Fruit fly (Drosophila melanogaster) whole organism, embryonic: ENCODE results near the gene CIA30.

Source experiments
- CG16863 ChIP-seq: fragments of 200-800 bp; sonication (Bioruptor generic); optimal IDR thresholded peaks from 3 replicates; lab custom pipeline; 2016; ENCODE audit warnings: missing biosample characterization, missing genetic modification characterization
- CG3726 ChIP-seq: fragments of 200-800 bp; sonication (Bioruptor generic); IDR thresholded peaks from 3 replicates; pipeline ENCODE4, ENCODE4 v1.3.6; 2022; ENCODE audit warnings: missing biosample characterization, missing genetic modification characterization
- aop ChIP-seq: fragments of 200-800 bp; sonication (Bioruptor generic); IDR thresholded peaks from 2 replicates; pipeline ENCODE4 v1.3.6; 2022; ENCODE audit warnings: missing biosample characterization, missing genetic modification characterization
- dpn ChIP-seq, 2 experiments: fragments of 200-800 bp; sonication (Bioruptor generic); optimal IDR thresholded peaks; 3 replicates each; lab custom pipeline; 2016; ENCODE audit warnings: missing biosample characterization in 2 of 2, missing genetic modification characterization in 2 of 2
- grau ChIP-seq: fragments of 200-800 bp; optimal IDR thresholded peaks from 3 replicates; lab custom pipeline; 2019; ENCODE audit warnings: missing biosample characterization, mild to moderate bottlenecking, missing genetic modification characterization, moderate library complexity
- ttk ChIP-seq: fragments of 200-800 bp; sonication (Bioruptor generic); IDR thresholded peaks from 2 replicates; pipeline ENCODE4 v2.1.2; 2022; ENCODE audit warnings: missing biosample characterization, missing genetic modification characterization
- tx ChIP-seq: fragments of 200-800 bp; sonication (Bioruptor generic); optimal IDR thresholded peaks from 2 replicates; lab custom pipeline; 2016; ENCODE audit warnings: missing biosample characterization, missing genetic modification characterization
- unc-4 ChIP-seq: fragments of 200-800 bp; sonication (Bioruptor generic); IDR thresholded peaks from 2 replicates; pipeline ENCODE4 v1.3.6; 2022; ENCODE audit warnings: missing biosample characterization, missing genetic modification characterization; ENCODE audit not compliant: partially characterized antibody
- zfh1 ChIP-seq: fragments of 200-800 bp; sonication (Bioruptor generic); IDR thresholded peaks from 3 replicates; pipeline ENCODE4 v1.3.6; 2022; ENCODE audit warnings: missing biosample characterization, missing genetic modification characterization

- TF ChIP-seq zfh1 (no peak), ttk (GFP tag; lab: Robert Waterston, UW) (no peak), aop (GFP tag; lab: Robert Waterston, UW) (no peak), CG16863 (GFP tag; lab: Kevin White, UChicago) (no peak), unc-4 (GFP tag; lab: Robert Waterston, UW) (no peak), CG3726 (GFP tag; lab: Robert Waterston, UW) (no peak), dpn (GFP tag; optimal IDR thresholded peaks at IDR 0.05; lab: Kevin White, UChicago) (no peak), grau (tag; lab: Kevin White, UChicago) (no peak), tx (GFP tag; lab: Kevin White, UChicago) (no peak)
These were observed 38.9 kb upstream of the CIA30 start for dm6 chr3R:29697841-29698240.
